Fruit fly (Drosophila melanogaster) whole organism: ENCODE data around the gene CheA84a.

ENCODE experiments used
- CG8478 ChIP-seq: fragments of >200 bp; optimal IDR thresholded peaks from 2 replicates; lab custom pipeline; 2018; ENCODE audit warnings: inconsistent platforms
- Dll ChIP-seq: fragments of >200 bp; optimal IDR thresholded peaks from 2 replicates; lab custom pipeline; 2017
- pan ChIP-seq: fragments of >200 bp; optimal IDR thresholded peaks from 2 replicates; lab custom pipeline; 2017

DNA sequence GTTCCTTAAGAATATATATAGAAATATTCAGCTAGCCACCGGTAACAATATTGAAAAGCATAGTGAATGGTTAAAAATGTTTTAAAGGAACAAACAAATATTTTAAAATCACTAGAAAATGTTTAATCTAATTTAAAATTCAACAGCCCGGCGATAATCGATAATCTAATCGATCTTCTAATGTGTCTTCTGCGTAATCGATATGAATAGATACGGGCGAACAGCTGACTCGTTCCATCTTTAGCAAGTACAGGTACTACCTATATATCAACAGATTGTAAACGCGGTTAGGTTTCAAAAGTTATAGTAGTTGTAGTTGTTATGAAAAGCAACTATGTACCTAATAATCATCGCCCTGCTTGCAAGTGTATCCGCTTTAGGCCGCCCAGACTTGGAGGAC, 13.1 kb upstream of the CheA84a start, which contains the start of gene CG7800:
- TF ChIP-seq CG8478 (no peak), Dll (lab: Kevin White, UChicago) (no peak), pan (no peak)
